Fruit fly (Drosophila melanogaster) whole organism, prepupa: ENCODE measurements around the gene CG8300.

Source experiments
- CG16779 ChIP-seq: fragments of 200-800 bp; sonication (Bioruptor generic); optimal IDR thresholded peaks from 3 replicates; lab custom pipeline; 2017; ENCODE audit warnings: missing biosample characterization, mild to moderate bottlenecking, missing genetic modification characterization
- Eip78C ChIP-seq: fragments of 200-800 bp; sonication (Bioruptor generic); peaks from one replicate; lab custom pipeline; 2016; ENCODE audit warnings: missing biosample characterization, missing genetic modification characterization
- Hr39 ChIP-seq: fragments of 200-800 bp; sonication (Bioruptor generic); optimal IDR thresholded peaks from 2 replicates; lab custom pipeline; 2016; ENCODE audit warnings: missing biosample characterization, missing genetic modification characterization
- Lpt ChIP-seq: fragments of 200-800 bp; sonication (Bioruptor generic); optimal IDR thresholded peaks from 3 replicates; lab custom pipeline; 2016; ENCODE audit warnings: missing biosample characterization, missing genetic modification characterization
- OdsH ChIP-seq: fragments of 200-800 bp; sonication (Bioruptor generic); optimal IDR thresholded peaks from 3 replicates; lab custom pipeline; 2016; ENCODE audit warnings: missing biosample characterization, missing genetic modification characterization

DNA sequence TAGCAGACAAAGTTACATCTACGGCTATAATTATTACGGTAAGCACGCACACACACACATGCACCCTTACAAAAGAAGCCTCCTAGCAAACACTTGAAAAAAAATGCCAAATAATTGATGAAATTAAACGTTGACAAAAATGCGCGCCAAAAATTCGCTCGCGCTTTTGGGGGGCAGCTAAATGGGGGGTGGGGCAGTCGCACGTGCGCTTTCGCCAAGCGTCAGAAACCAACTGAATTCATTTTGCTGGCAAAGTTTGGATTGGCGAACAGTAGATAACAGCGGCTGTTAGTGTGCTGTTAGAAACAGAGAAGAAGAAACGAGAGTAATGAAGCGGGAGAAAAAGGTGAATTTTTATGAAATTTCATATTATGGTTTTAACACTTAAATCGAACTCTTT, 38.9 kb upstream of the CG8300 start, which contains the start of gene CG12541:
- TF ChIP-seq CG16779 (tag; lab: Kevin White, UChicago) (no peak), Hr39 (GFP tag; lab: Kevin White, UChicago) (no peak), Eip78C (no peak), Lpt (GFP tag; lab: Kevin White, UChicago) (no peak), OdsH (GFP tag; lab: Kevin White, UChicago) (no peak)
